Worm (Caenorhabditis elegans) whole organism, L2 larva: ENCODE data around the gene nhr-150.

Experiments used
- C34F6.9 ChIP-seq: fragments of 150-350 bp; optimal IDR thresholded peaks from 2 replicates; lab custom pipeline; 2014; ENCODE audit warnings: missing biosample characterization, missing genetic modification characterization
- R02D3.7 ChIP-seq: fragments of 150-350 bp; optimal IDR thresholded peaks from 2 replicates; lab custom pipeline; 2014; ENCODE audit warnings: missing biosample characterization, missing genetic modification characterization
- Y55F3AM.14 ChIP-seq: fragments of 200-800 bp; sonication (Bioruptor generic); optimal IDR thresholded peaks from 2 replicates; lab custom pipeline; 2018; ENCODE audit warnings: mild to moderate bottlenecking, missing genetic modification characterization, missing compliant biosample characterization
- ZK546.5 ChIP-seq: sonication (generic microtip); optimal IDR thresholded peaks from 2 replicates; lab custom pipeline; 2017; ENCODE audit warnings: missing biosample characterization, missing genetic modification characterization
- alr-1 ChIP-seq: fragments of 150-350 bp; optimal IDR thresholded peaks from 2 replicates; lab custom pipeline; 2014; ENCODE audit warnings: missing biosample characterization, missing genetic modification characterization
- ama-1 ChIP-seq: fragments of 150-350 bp; optimal IDR thresholded peaks from 2 replicates; lab custom pipeline; 2018; ENCODE audit warnings: inconsistent platforms
- blmp-1 ChIP-seq: sonication (generic microtip); optimal IDR thresholded peaks from 2 replicates; lab custom pipeline; 2017; ENCODE audit warnings: missing genetic modification characterization, mild to moderate bottlenecking, missing compliant biosample characterization, antibody characterized with exemption, moderate library complexity; ENCODE audit not compliant: insufficient read depth
- ceh-16 ChIP-seq: fragments of 150-350 bp; optimal IDR thresholded peaks from 2 replicates; lab custom pipeline; 2014; ENCODE audit warnings: missing biosample characterization, missing genetic modification characterization
- ceh-82 ChIP-seq: fragments of 150-350 bp; optimal IDR thresholded peaks from 2 replicates; lab custom pipeline; 2014; ENCODE audit warnings: missing biosample characterization, missing genetic modification characterization
- crh-2 ChIP-seq: sonication (generic microtip); optimal IDR thresholded peaks from 2 replicates; lab custom pipeline; 2017; ENCODE audit warnings: missing biosample characterization, missing genetic modification characterization
- egl-27 ChIP-seq: sonication (generic microtip); optimal IDR thresholded peaks from 3 replicates; lab custom pipeline; 2017; ENCODE audit warnings: missing biosample characterization, missing genetic modification reagents, missing genetic modification characterization
- elt-1 ChIP-seq: fragments of 150-350 bp; optimal IDR thresholded peaks from 2 replicates; lab custom pipeline; 2014; ENCODE audit warnings: missing biosample characterization, missing genetic modification characterization
- elt-3 ChIP-seq: sonication (generic microtip); optimal IDR thresholded peaks from 2 replicates; lab custom pipeline; 2017; ENCODE audit warnings: missing biosample characterization, missing genetic modification characterization
- fos-1 ChIP-seq: fragments of 150-350 bp; optimal IDR thresholded peaks from 2 replicates; lab custom pipeline; 2014; ENCODE audit warnings: missing biosample characterization, missing genetic modification characterization
- lin-11 ChIP-seq: fragments of 150-350 bp; sonication (generic microtip); optimal IDR thresholded peaks from 2 replicates; lab custom pipeline; 2014; ENCODE audit warnings: missing biosample characterization, missing genetic modification characterization, inconsistent platforms, mixed read lengths
- lin-13 ChIP-seq: fragments of 150-350 bp; optimal IDR thresholded peaks from 2 replicates; lab custom pipeline; 2014; ENCODE audit warnings: missing biosample characterization, missing genetic modification reagents, missing genetic modification characterization
- lin-39 ChIP-seq: fragments of 150-350 bp; optimal IDR thresholded peaks from 2 replicates; lab custom pipeline; 2014; ENCODE audit warnings: missing biosample characterization, missing genetic modification reagents, missing genetic modification characterization
- lsy-2 ChIP-seq, 2 experiments: fragments of 150-350 bp in 1 of 2; sonication (generic microtip) in 1 of 2; optimal IDR thresholded peaks; 2 replicates each; lab custom pipeline; 2014 to 2017; ENCODE audit warnings: missing biosample characterization in 2 of 2, missing genetic modification characterization in 2 of 2
- mbf-1 ChIP-seq: sonication (generic microtip); optimal IDR thresholded peaks from 2 replicates; lab custom pipeline; 2017; ENCODE audit warnings: missing biosample characterization, missing genetic modification characterization
- mdl-1 ChIP-seq, 2 experiments: fragments of 150-350 bp in 1 of 2; sonication (generic microtip) in 1 of 2; optimal IDR thresholded peaks; 2 replicates each; lab custom pipeline; 2017; ENCODE audit warnings: missing biosample characterization in 2 of 2, missing genetic modification characterization in 2 of 2
- nhr-10 ChIP-seq: sonication (generic microtip); optimal IDR thresholded peaks from 2 replicates; lab custom pipeline; 2017; ENCODE audit warnings: missing biosample characterization, missing genetic modification characterization
- nhr-11 ChIP-seq: fragments of 150-350 bp; optimal IDR thresholded peaks from 2 replicates; lab custom pipeline; 2014; ENCODE audit warnings: missing biosample characterization, missing genetic modification characterization
- nhr-12 ChIP-seq: fragments of 150-350 bp; optimal IDR thresholded peaks from 2 replicates; lab custom pipeline; 2014; ENCODE audit warnings: missing biosample characterization, missing genetic modification characterization
- nhr-129 ChIP-seq: fragments of 150-350 bp; optimal IDR thresholded peaks from 2 replicates; lab custom pipeline; 2014; ENCODE audit warnings: missing biosample characterization, missing genetic modification characterization
- nhr-21 ChIP-seq: fragments of 150-350 bp; optimal IDR thresholded peaks from 2 replicates; lab custom pipeline; 2014; ENCODE audit warnings: missing biosample characterization, missing genetic modification characterization
- nhr-23 ChIP-seq: fragments of 150-350 bp; optimal IDR thresholded peaks from 2 replicates; lab custom pipeline; 2014; ENCODE audit warnings: missing biosample characterization, missing genetic modification reagents, missing genetic modification characterization
- nhr-237 ChIP-seq: fragments of 150-350 bp; optimal IDR thresholded peaks from 2 replicates; lab custom pipeline; 2014; ENCODE audit warnings: missing biosample characterization, missing genetic modification characterization
- nhr-25 ChIP-seq: fragments of 150-350 bp; sonication (generic microtip); optimal IDR thresholded peaks from 3 replicates; lab custom pipeline; 2014; ENCODE audit warnings: missing biosample characterization, missing genetic modification characterization
- nhr-77 ChIP-seq: fragments of 150-350 bp; optimal IDR thresholded peaks from 2 replicates; lab custom pipeline; 2014; ENCODE audit warnings: missing biosample characterization, missing genetic modification characterization
- peb-1 ChIP-seq: fragments of 150-350 bp; optimal IDR thresholded peaks from 2 replicates; lab custom pipeline; 2014; ENCODE audit warnings: missing biosample characterization, missing genetic modification characterization
- sem-4 ChIP-seq: fragments of 150-350 bp; optimal IDR thresholded peaks from 2 replicates; lab custom pipeline; 2014; ENCODE audit warnings: missing biosample characterization, missing genetic modification reagents, missing genetic modification characterization
- sma-3 ChIP-seq: sonication (generic microtip); optimal IDR thresholded peaks from 2 replicates; lab custom pipeline; 2016; ENCODE audit warnings: missing genetic modification reagents, missing genetic modification characterization, missing compliant biosample characterization
- sma-9 ChIP-seq, 2 experiments: fragments of 150-350 bp in 1 of 2; sonication (generic microtip) in 1 of 2; optimal IDR thresholded peaks; 2 replicates each; lab custom pipeline; 2014 to 2016; ENCODE audit warnings: missing genetic modification characterization in 2 of 2, mild to moderate bottlenecking in 1 of 2, missing biosample characterization in 1 of 2, missing compliant biosample characterization in 1 of 2, missing genetic modification reagents in 1 of 2, moderate library complexity in 1 of 2
- unc-39 ChIP-seq: fragments of 150-350 bp; optimal IDR thresholded peaks from 2 replicates; lab custom pipeline; 2014; ENCODE audit warnings: missing biosample characterization, missing genetic modification characterization
- unc-55 ChIP-seq: fragments of 150-350 bp; sonication (generic microtip); optimal IDR thresholded peaks from 3 replicates; lab custom pipeline; 2014; ENCODE audit warnings: missing biosample characterization, missing genetic modification reagents, missing genetic modification characterization
- unc-62 ChIP-seq: fragments of 150-350 bp; optimal IDR thresholded peaks from 2 replicates; lab custom pipeline; 2014; ENCODE audit warnings: missing biosample characterization, missing genetic modification reagents, missing genetic modification characterization
- zag-1 ChIP-seq: fragments of 150-350 bp; optimal IDR thresholded peaks from 2 replicates; lab custom pipeline; 2014; ENCODE audit warnings: missing biosample characterization, missing genetic modification characterization
- ztf-4 ChIP-seq: fragments of 150-350 bp; optimal IDR thresholded peaks from 2 replicates; lab custom pipeline; 2014; ENCODE audit warnings: missing biosample characterization, missing genetic modification characterization

The nhr-150 gene

DNA sequence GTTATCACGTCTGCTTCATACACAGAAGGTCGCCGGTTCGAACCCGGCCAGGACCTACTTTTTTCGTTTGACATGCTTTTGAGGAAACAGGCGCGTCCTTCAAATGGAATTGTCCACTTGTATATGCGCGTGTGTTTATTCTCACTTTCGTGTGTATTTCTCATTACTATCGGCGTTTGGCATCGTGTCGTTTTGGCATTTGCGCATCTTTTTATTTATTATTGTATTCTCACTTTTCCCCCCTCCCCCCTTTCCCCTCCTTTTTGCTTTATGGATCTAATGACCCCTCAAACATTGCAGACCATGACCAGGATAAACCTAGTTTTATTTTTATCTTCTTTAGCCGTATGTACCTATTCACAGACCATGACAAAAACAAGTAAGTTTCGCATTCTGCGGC lies 36.1 kb upstream of the nhr-150 start, which contains the start of gene F21A3.3:
TSS of gene F21A3.3 (plus strand) at position 301 of the 400 bp plus-strand sequence.
- TF ChIP-seq nhr-12 (no peak), ceh-16 (no peak), unc-55 (no peak), crh-2 (tag; lab: Kevin White, UChicago) (no peak), nhr-21 (tag; lab: Kevin White, UChicago) (no peak), sma-3 (GFP tag; lab: Kevin White, UChicago) (no peak), lin-13 (GFP tag; lab: Kevin White, UChicago) (no peak), blmp-1 (tag; lab: Kevin White, UChicago) (no peak), nhr-23 (tag; lab: Kevin White, UChicago) (no peak)

DNA sequence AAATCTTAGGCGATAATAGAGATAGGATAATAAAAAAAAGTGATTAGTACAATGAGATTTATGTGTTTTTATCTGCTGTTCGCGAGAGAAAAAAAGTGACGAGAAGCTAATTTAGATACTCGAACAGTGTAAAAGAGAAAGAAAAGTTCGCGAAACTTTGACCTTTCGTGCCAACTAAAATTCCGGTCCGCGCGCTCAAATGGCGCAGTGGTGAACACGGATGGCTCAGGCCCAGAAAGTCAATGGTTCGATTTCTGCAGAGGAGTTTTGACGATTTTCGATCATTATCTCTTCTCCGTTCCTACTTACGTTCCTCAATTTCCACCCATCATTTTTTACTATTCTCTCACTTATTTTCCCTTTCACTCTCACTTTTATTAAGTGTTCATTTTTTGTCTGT lies 35.2 kb upstream of the nhr-150 start:
- TF ChIP-seq ceh-82 (tag; lab: Kevin White, UChicago) (no peak), nhr-10 (tag; lab: Kevin White, UChicago) (no peak), nhr-129 (no peak), nhr-21 (tag; lab: Kevin White, UChicago) (no peak), lsy-2 (tag; optimal IDR thresholded peaks at IDR 0.05; lab: Kevin White, UChicago) (no peak), unc-62 (GFP tag; lab: Kevin White, UChicago) (no peak), mdl-1 (tag; optimal IDR thresholded peaks at IDR 0.05; lab: Kevin White, UChicago) (no peak), lin-39 (no peak)

DNA sequence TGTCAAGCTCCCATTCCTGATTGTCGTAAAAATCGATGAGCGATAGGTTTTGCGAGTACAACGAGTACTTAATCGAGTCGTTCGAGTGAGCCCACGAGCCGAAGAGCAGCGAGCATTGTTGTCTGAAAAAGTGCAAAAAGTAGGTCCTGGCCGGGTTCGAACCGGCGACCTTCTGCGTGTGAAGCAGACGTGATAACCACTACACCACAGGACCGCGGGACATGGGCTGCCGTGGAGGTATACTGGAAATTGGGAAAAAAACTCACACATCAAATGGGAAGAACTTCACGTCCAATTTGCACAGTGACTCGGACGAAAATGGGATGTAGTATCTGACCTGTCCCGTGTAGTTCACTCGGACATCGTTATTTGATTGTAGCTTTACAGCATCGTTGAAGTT lies 34.1 kb upstream of the nhr-150 start:
- TF ChIP-seq alr-1 (tag; lab: Kevin White, UChicago) (no peak), nhr-11 (tag; lab: Kevin White, UChicago) (no peak), ztf-4 (no peak), fos-1 (tag; lab: Kevin White, UChicago) (peak; percentile 2), unc-55 (no peak), nhr-77 (tag; lab: Kevin White, UChicago) (no peak), mdl-1 (tag; optimal IDR thresholded peaks at IDR 0.05; lab: Kevin White, UChicago) (no peak), lsy-2 (tag; optimal IDR thresholded peaks at IDR 0.05; lab: Kevin White, UChicago) (peak in 1 of 2 experiments; percentile 13), lin-11 (tag; lab: Kevin White, UChicago) (no peak), nhr-12 (no peak), Y55F3AM.14 (GFP tag; lab: Kevin White, UChicago) (no peak), lin-13 (GFP tag; lab: Kevin White, UChicago) (no peak), ceh-16 (no peak), nhr-23 (tag; lab: Kevin White, UChicago) (no peak), ceh-82 (tag; lab: Kevin White, UChicago) (no peak), lin-39 (no peak), blmp-1 (tag; lab: Kevin White, UChicago) (no peak), C34F6.9 (no peak), nhr-129 (peak; percentile 35)

DNA sequence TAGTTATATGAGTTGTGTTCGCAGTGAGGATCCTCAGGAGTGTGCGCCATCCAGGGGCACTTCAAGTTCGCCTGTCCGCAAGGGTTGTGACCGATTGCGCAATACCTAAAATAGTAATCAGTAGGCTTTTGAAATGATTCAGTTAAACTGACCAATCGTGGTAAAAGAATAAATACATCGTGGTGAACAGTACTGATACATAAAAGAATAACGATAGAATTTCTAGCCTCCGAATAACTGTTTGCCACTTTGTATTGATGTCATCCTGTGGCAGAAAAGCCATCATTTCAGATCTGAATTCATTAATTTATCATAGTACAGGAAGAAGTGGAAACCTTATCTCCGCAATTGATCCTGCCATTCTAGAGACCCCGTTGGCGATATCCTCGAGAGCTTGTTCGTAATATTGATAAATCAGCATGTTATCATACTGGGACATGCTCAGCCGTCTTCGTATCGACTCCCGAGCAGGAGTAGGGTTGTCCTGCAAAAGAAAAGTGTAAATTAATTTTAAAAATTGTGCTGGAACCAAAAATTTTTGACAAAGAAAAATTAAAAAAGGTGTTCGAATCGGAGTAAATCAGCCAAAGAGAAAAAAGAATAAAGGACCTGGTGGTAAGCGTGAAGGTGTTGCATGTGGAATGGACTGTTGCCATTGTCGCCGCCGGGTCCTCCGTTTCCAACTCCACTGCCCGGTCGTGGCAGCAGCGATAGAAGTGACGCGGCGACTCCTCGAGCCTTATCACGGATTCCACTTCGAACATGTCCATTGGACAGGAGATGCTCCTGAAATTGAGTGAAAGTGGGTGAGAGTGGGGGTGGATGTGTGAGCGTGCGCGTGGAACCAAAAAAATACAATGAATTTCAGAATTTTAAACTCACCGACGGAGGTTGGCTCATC lies 31.8 kb upstream of the nhr-150 start:
- TF ChIP-seq nhr-237 (no peak), egl-27 (tag; lab: Kevin White, UChicago) (no peak), elt-3 (tag; lab: Kevin White, UChicago) (no peak), elt-1 (no peak), alr-1 (tag; lab: Kevin White, UChicago) (no peak), blmp-1 (tag; lab: Kevin White, UChicago) (no peak), C34F6.9 (no peak), nhr-23 (tag; lab: Kevin White, UChicago) (no peak), nhr-25 (tag; lab: Kevin White, UChicago) (no peak), nhr-10 (tag; lab: Kevin White, UChicago) (no peak)

DNA sequence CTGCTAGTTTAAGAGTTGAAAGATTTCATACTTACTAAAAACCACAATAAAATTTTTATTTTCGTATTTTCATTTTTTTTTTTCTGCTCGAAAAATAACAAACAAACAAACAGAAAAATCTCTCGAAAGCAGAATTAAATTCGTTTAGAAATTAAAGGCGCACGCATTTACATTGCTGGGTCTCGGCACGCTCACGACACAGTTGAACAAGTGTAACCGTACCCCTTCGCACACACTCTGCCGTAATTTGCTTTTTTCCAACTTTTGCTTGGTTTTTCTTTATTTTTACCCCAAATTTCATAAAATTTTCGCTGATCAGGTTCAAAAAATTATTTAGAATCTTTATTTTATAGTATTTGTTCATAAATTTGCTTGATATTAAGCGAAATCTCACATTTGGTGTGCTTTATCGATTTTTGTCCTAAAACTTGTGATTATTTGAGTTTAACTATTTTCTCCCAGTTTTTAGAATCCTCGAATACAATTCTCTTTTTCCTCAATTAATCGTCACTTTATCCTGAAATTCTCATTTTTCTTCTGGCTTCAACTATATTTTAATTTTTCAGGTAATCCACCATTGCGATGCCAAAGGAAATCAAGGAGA lies 30.4 kb upstream of the nhr-150 start, which contains the start of gene rpl-38:
TSS of gene rpl-38 (plus strand) at position 554 of the 604 bp plus-strand sequence.
- TF ChIP-seq unc-62 (GFP tag; lab: Kevin White, UChicago) (no peak), egl-27 (tag; lab: Kevin White, UChicago) (peak; percentile 43), zag-1 (peak; percentile 22), ama-1 (lab: Kevin White, UChicago) (no peak), lin-11 (tag; lab: Kevin White, UChicago) (peak; percentile 69), ceh-16 (peak; percentile 18), lin-13 (GFP tag; lab: Kevin White, UChicago) (no peak), ceh-82 (tag; lab: Kevin White, UChicago) (peak; percentile 28), mbf-1 (tag; lab: Kevin White, UChicago) (no peak), nhr-129 (peak; percentile 87), sma-3 (GFP tag; lab: Kevin White, UChicago) (peak; percentile 65), nhr-11 (tag; lab: Kevin White, UChicago) (no peak), unc-39 (tag; lab: Kevin White, UChicago) (no peak), blmp-1 (tag; lab: Kevin White, UChicago) (peak; percentile 58), alr-1 (tag; lab: Kevin White, UChicago) (no peak), R02D3.7 (peak; percentile 45), nhr-23 (tag; lab: Kevin White, UChicago) (no peak), peb-1 (tag; lab: Kevin White, UChicago) (no peak), mdl-1 (tag; optimal IDR thresholded peaks at IDR 0.05; lab: Kevin White, UChicago) (no peak), C34F6.9 (peak; percentile 83), sma-9 (GFP tag; optimal IDR thresholded peaks at IDR 0.05; lab: Kevin White, UChicago) (peak; percentile 86), sma-9 (tag; optimal IDR thresholded peaks at IDR 0.05; lab: Kevin White, UChicago) (no peak), nhr-10 (tag; lab: Kevin White, UChicago) (no peak), ZK546.5 (tag; lab: Kevin White, UChicago) (peak; percentile 21), lsy-2 (tag; optimal IDR thresholded peaks at IDR 0.05; lab: Kevin White, UChicago) (peak; percentile 98 to 99), sem-4 (no peak)
